Fruit fly (Drosophila melanogaster): ENCODE data around the gene CG7488.

CG7488 gene

dm6 chr3R:13042258-13043032 lies 47.0 kb downstream of the CG7488 start, which contains the start of gene snk:
Gene snk (minus strand): TSS chr3R:13042770.
- TF ChIP-seq CG8478 (optimal IDR thresholded peaks at IDR 0.05) = no peak
- TF ChIP-seq CTCF (optimal IDR thresholded peaks at IDR 0.05) = no peak

- no peak for TF ChIP-seq CG8478 (optimal IDR thresholded peaks at IDR 0.05)
- no peak for TF ChIP-seq CTCF (optimal IDR thresholded peaks at IDR 0.05)
These were observed 48.4 kb downstream of the CG7488 start, which contains the start of gene CG45122 for dm6 chr3R:13043857-13044256. Gene CG45122 (plus strand): TSS chr3R:13044157.

- TF ChIP-seq CTCF (optimal IDR thresholded peaks at IDR 0.05) (no peak), CG8478 (optimal IDR thresholded peaks at IDR 0.05) (no peak)
These were observed 49.0 kb downstream of the CG7488 start, which contains the start of gene Hsc70-2 for dm6 chr3R:13044459-13044858. Gene Hsc70-2 (plus strand): TSS chr3R:13044759.

Measured in S2 (cell line).